Worm (Caenorhabditis elegans): ENCODE results near the gene srg-45.

Gene srg-45

DNA sequence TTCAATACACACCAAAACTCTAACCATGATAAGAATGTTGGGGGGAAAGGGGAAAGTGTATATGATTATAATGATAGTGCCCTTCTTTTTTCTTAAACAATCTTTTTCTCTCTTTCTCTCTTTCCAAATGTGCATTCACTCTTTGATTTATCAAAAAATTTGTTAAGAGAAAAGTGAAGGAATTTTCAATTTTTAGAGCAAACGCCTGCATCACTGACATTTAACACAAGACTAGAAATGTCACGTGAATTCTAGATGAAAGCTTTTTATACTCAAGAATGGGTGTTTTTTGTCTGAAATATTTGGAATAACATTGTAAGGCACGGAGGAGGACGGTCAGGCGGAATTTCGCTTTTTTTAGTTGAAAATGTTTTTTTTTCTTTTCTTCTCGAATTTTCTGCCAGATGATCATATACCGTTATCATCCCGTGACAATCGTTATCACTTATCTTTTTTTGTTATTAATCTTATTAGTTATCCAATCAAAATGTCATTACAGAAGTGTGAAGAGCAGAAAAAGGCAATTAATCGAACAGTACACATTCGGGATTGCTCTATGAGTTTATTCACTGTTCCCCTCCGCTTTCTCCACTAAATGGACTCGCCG lies 5.2 kb upstream of the srg-45 start, which contains the start of the genes frm-7 and F55C5.17 (continued):
- TF ChIP-seq repo-1 (tag; optimal IDR thresholded peaks at IDR 0.05) (no peak), snpc-1.3 (tag; optimal IDR thresholded peaks at IDR 0.05; ENCODE audit: insufficient read depth) (no peak), ceh-79 (tag; optimal IDR thresholded peaks at IDR 0.05) (no peak), lin-40 (tag; optimal IDR thresholded peaks at IDR 0.05) (peak; percentile 48), hrde-1 (tag; optimal IDR thresholded peaks at IDR 0.05; ENCODE audit: borderline replicate concordance) (no peak), cebp-1 (GFP tag; IDR thresholded peaks at IDR 0.05) (no peak), cebp-1 (tag; optimal IDR thresholded peaks at IDR 0.05) (peak; percentile 42), K11D2.4 (GFP tag; IDR thresholded peaks at IDR 0.05) (no peak), Y53G8AR.9 (GFP tag; conservative IDR thresholded peaks at IDR 0.05) (no peak), rpc-1 (optimal IDR thresholded peaks at IDR 0.05) (no peak), rpc-1 (tag; optimal IDR thresholded peaks at IDR 0.05) (no peak), egl-18 (GFP tag; IDR thresholded peaks at IDR 0.05) (no peak), madf-8 (GFP tag; conservative IDR thresholded peaks at IDR 0.05) (no peak), akir-1 (GFP tag; optimal IDR thresholded peaks at IDR 0.05) (no peak), hlh-26 (GFP tag; conservative IDR thresholded peaks at IDR 0.05) (no peak), B0019.2 (GFP tag; conservative IDR thresholded peaks at IDR 0.05) (no peak), B0336.3 (GFP tag; IDR thresholded peaks at IDR 0.05) (no peak), ceh-27 (GFP tag; optimal IDR thresholded peaks at IDR 0.05) (no peak), nhr-120 (GFP tag; IDR thresholded peaks at IDR 0.05) (no peak), athp-1 (tag; optimal IDR thresholded peaks at IDR 0.05) (no peak), lin-26 (GFP tag; IDR thresholded peaks at IDR 0.05) (no peak), F57C9.4 (tag; optimal IDR thresholded peaks at IDR 0.05) (no peak), rcor-1 (GFP tag; IDR thresholded peaks at IDR 0.05) (no peak), egrh-3 (GFP tag; IDR thresholded peaks at IDR 0.05) (no peak), ccch-3 (GFP tag; optimal IDR thresholded peaks at IDR 0.05) (no peak), nhr-90 (tag; optimal IDR thresholded peaks at IDR 0.05) (no peak), nhr-80 (tag; optimal IDR thresholded peaks at IDR 0.05) (peak; percentile 58), hmg-20 (GFP tag; IDR thresholded peaks at IDR 0.05) (no peak), chd-7 (tag; optimal IDR thresholded peaks at IDR 0.05) (peak; percentile 32), B0035.1 (tag; optimal IDR thresholded peaks at IDR 0.05) (no peak), dox-1 (GFP tag; IDR thresholded peaks at IDR 0.05) (no peak), mes-4 (tag; optimal IDR thresholded peaks at IDR 0.05) (no peak), F37B4.10 (GFP tag; IDR thresholded peaks at IDR 0.05) (no peak), aptf-2 (GFP tag; conservative IDR thresholded peaks at IDR 0.05) (no peak), ztf-22 (GFP tag; optimal IDR thresholded peaks at IDR 0.05) (no peak), C17E4.6 (GFP tag; IDR thresholded peaks at IDR 0.05) (no peak), ceh-40 (GFP tag; IDR thresholded peaks at IDR 0.05) (no peak), K12H6.12 (tag; optimal IDR thresholded peaks at IDR 0.05) (no peak), Y67H2A.10 (GFP tag; conservative IDR thresholded peaks at IDR 0.05) (no peak), zfh-2 (GFP tag; conservative IDR thresholded peaks at IDR 0.05) (no peak), ama-1 (optimal IDR thresholded peaks at IDR 0.05) (no peak), ama-1 (GFP tag; optimal IDR thresholded peaks at IDR 0.05) (no peak), F22D6.2 (tag; optimal IDR thresholded peaks at IDR 0.05) (no peak), xnd-1 (tag; optimal IDR thresholded peaks at IDR 0.05) (no peak), lsy-27 (tag; optimal IDR thresholded peaks at IDR 0.05; ENCODE audit: borderline replicate concordance, insufficient read depth) (no peak), hsf-1 (GFP tag; IDR thresholded peaks at IDR 0.05) (peak; percentile 86), snpc-3.4 (tag; optimal IDR thresholded peaks at IDR 0.05) (no peak), tlf-1 (GFP tag; optimal IDR thresholded peaks at IDR 0.05) (peak; percentile 20)

Measured in whole organism, young adult.